Worm (Caenorhabditis elegans) whole organism, L1 larva: Measurements from ENCODE around the gene F59A7.14.
A peak's percentile ranks its signal among the peaks of the same experiment; 100 is the strongest.

ENCODE experiments used
- C34B4.2 ChIP-seq: sonication (generic microtip); optimal IDR thresholded peaks from 2 replicates; lab custom pipeline; 2017; ENCODE audit warnings: mild to moderate bottlenecking, missing genetic modification characterization, missing compliant biosample characterization
- F16B12.6 ChIP-seq: fragments of 150-350 bp; optimal IDR thresholded peaks from 2 replicates; lab custom pipeline; 2014; ENCODE audit warnings: missing biosample characterization, missing genetic modification characterization
- aha-1 ChIP-seq: fragments of 150-350 bp; optimal IDR thresholded peaks from 2 replicates; lab custom pipeline; 2014; ENCODE audit warnings: missing biosample characterization, missing genetic modification characterization
- alr-1 ChIP-seq: fragments of 200-800 bp; sonication (Bioruptor generic); optimal IDR thresholded peaks from 2 replicates; lab custom pipeline; 2018; ENCODE audit warnings: borderline replicate concordance, mild to moderate bottlenecking, missing genetic modification characterization, missing compliant biosample characterization
- aly-2 ChIP-seq: fragments of 150-350 bp; optimal IDR thresholded peaks from 2 replicates; lab custom pipeline; 2014; ENCODE audit warnings: missing biosample characterization, missing genetic modification characterization
- ceh-8 ChIP-seq: fragments of 200-800 bp; sonication (Bioruptor generic); optimal IDR thresholded peaks from 2 replicates; lab custom pipeline; 2018; ENCODE audit warnings: mild to moderate bottlenecking, missing genetic modification characterization, moderate library complexity, missing compliant biosample characterization
- ceh-88 ChIP-seq: fragments of 200-800 bp; sonication (Bioruptor generic); IDR thresholded peaks from 2 replicates; pipeline ENCODE4 v1.3.6; 2022; ENCODE audit warnings: missing genetic modification characterization, missing compliant biosample characterization
- efl-1 ChIP-seq, 4 experiments: fragments of 150-350 bp; optimal IDR thresholded peaks in 3 of 4; peaks in 1 of 4; 1 replicate in 1 of 4; 2 replicates in 3 of 4; lab custom pipeline; 2014; ENCODE audit warnings: missing biosample characterization in 2 of 4, missing genetic modification characterization in 2 of 4, missing genetic modification reagents in 2 of 4
- egl-13 ChIP-seq: sonication (generic microtip); optimal IDR thresholded peaks from 2 replicates; lab custom pipeline; 2016; ENCODE audit warnings: missing genotype, missing genetic modification reagents, missing genetic modification characterization, missing compliant biosample characterization
- egl-27 ChIP-seq, 2 experiments: fragments of 150-350 bp in 1 of 2; sonication (generic microtip); optimal IDR thresholded peaks; 3 replicates each; lab custom pipeline; 2017 to 2018; ENCODE audit warnings: missing biosample characterization in 2 of 2, missing genetic modification characterization in 2 of 2, missing genetic modification reagents in 2 of 2
- elt-3 ChIP-seq, 6 experiments: fragments of 150-350 bp in 1 of 6; sonication (generic microtip); optimal IDR thresholded peaks; 2 replicates each; lab custom pipeline; 2017 to 2018; ENCODE audit warnings: missing biosample characterization in 6 of 6, missing genetic modification characterization in 6 of 6, inconsistent platforms in 1 of 6
- fkh-8 ChIP-seq: sonication (generic microtip); optimal IDR thresholded peaks from 2 replicates; lab custom pipeline; 2016; ENCODE audit warnings: mild to moderate bottlenecking, missing genetic modification characterization, missing compliant biosample characterization
- grh-1 ChIP-seq: fragments of 200-800 bp; sonication (Bioruptor generic); IDR thresholded peaks from 2 replicates; pipeline ENCODE4 v1.3.6; 2022; ENCODE audit warnings: missing genetic modification reagents, missing genetic modification characterization, missing compliant biosample characterization
- hlh-17 ChIP-seq: fragments of 200-800 bp; sonication (Bioruptor generic); optimal IDR thresholded peaks from 2 replicates; lab custom pipeline; 2018; ENCODE audit warnings: missing genetic modification characterization, mild to moderate bottlenecking, missing compliant biosample characterization, moderate library complexity, borderline replicate concordance
- hpl-2 ChIP-seq: fragments of 150-350 bp; optimal IDR thresholded peaks from 2 replicates; lab custom pipeline; 2014; ENCODE audit warnings: missing biosample characterization, missing genetic modification reagents, missing genetic modification characterization
- irx-1 ChIP-seq: sonication (generic microtip); optimal IDR thresholded peaks from 2 replicates; lab custom pipeline; 2016; ENCODE audit warnings: missing genetic modification characterization, missing compliant biosample characterization
- lin-13 ChIP-seq: fragments of 150-350 bp; optimal IDR thresholded peaks from 2 replicates; lab custom pipeline; 2014; ENCODE audit warnings: missing biosample characterization, missing genetic modification reagents, missing genetic modification characterization
- lin-15B ChIP-seq: fragments of 150-350 bp; sonication (generic microtip); optimal IDR thresholded peaks from 3 replicates; lab custom pipeline; 2014; ENCODE audit warnings: missing biosample characterization, missing genetic modification characterization
- lin-35 ChIP-seq, 2 experiments: fragments of 150-350 bp; optimal IDR thresholded peaks; 2 replicates each; lab custom pipeline; 2014; ENCODE audit warnings: missing biosample characterization in 2 of 2, missing genetic modification characterization in 2 of 2, missing genetic modification reagents in 2 of 2
- lin-39 ChIP-seq: fragments of 150-350 bp; optimal IDR thresholded peaks from 2 replicates; lab custom pipeline; 2014; ENCODE audit warnings: missing biosample characterization, missing genetic modification reagents, missing genetic modification characterization
- lir-3 ChIP-seq: sonication (generic microtip); optimal IDR thresholded peaks from 2 replicates; lab custom pipeline; 2016; ENCODE audit warnings: mild to moderate bottlenecking, missing genetic modification characterization, moderate library complexity, missing compliant biosample characterization; ENCODE audit not compliant: poor library complexity
- lsy-2 ChIP-seq, 2 experiments: fragments of 150-350 bp; optimal IDR thresholded peaks; 2 replicates each; lab custom pipeline; 2014; ENCODE audit warnings: missing biosample characterization in 2 of 2, missing genetic modification characterization in 2 of 2
- mdl-1 ChIP-seq, 2 experiments: fragments of 150-350 bp; optimal IDR thresholded peaks; 2 replicates each; lab custom pipeline; 2014 to 2017; ENCODE audit warnings: missing biosample characterization in 2 of 2, missing genetic modification characterization in 2 of 2, inconsistent platforms in 1 of 2
- mef-2 ChIP-seq: fragments of 150-350 bp; optimal IDR thresholded peaks from 2 replicates; lab custom pipeline; 2014; ENCODE audit warnings: missing biosample characterization, missing genetic modification characterization
- nhr-19 ChIP-seq: fragments of 200-800 bp; sonication (Bioruptor generic); conservative IDR thresholded peaks from 2 replicates; pipeline ENCODE4 v1.3.6; 2022; ENCODE audit warnings: missing genetic modification characterization, missing compliant biosample characterization
- nhr-20 ChIP-seq: sonication (generic microtip); optimal IDR thresholded peaks from 2 replicates; lab custom pipeline; 2016; ENCODE audit warnings: mild to moderate bottlenecking, missing genetic modification characterization, missing compliant biosample characterization
- nhr-28 ChIP-seq: fragments of 150-350 bp; optimal IDR thresholded peaks from 2 replicates; lab custom pipeline; 2014; ENCODE audit warnings: missing biosample characterization, missing genetic modification characterization
- nhr-71 ChIP-seq: sonication (generic microtip); optimal IDR thresholded peaks from 2 replicates; lab custom pipeline; 2016; ENCODE audit warnings: mild to moderate bottlenecking, missing genetic modification characterization, moderate library complexity, missing compliant biosample characterization
- nhr-77 ChIP-seq: fragments of 150-350 bp; optimal IDR thresholded peaks from 2 replicates; lab custom pipeline; 2014; ENCODE audit warnings: missing biosample characterization, missing genetic modification characterization
- nhr-85 ChIP-seq: sonication (generic microtip); peaks from one replicate; lab custom pipeline; 2016; ENCODE audit warnings: missing genetic modification characterization, inconsistent platforms, missing compliant biosample characterization
- nhr-90 ChIP-seq: sonication (generic microtip); optimal IDR thresholded peaks from 2 replicates; lab custom pipeline; 2016; ENCODE audit warnings: mild to moderate bottlenecking, missing genetic modification characterization, missing compliant biosample characterization; ENCODE audit not compliant: poor library complexity
- pag-3 ChIP-seq: sonication (generic microtip); optimal IDR thresholded peaks from 2 replicates; lab custom pipeline; 2017; ENCODE audit warnings: missing genetic modification characterization, mild to moderate bottlenecking, missing compliant biosample characterization, antibody characterized with exemption, borderline replicate concordance; ENCODE audit not compliant: insufficient read depth
- pqm-1 ChIP-seq: sonication (generic microtip); optimal IDR thresholded peaks from 3 replicates; lab custom pipeline; 2017; ENCODE audit warnings: missing biosample characterization, missing genetic modification characterization
- rnt-1 ChIP-seq: sonication (generic microtip); optimal IDR thresholded peaks from 2 replicates; lab custom pipeline; 2016; ENCODE audit warnings: mild to moderate bottlenecking, missing genetic modification characterization, moderate library complexity, missing compliant biosample characterization
- skn-1 ChIP-seq: fragments of 150-350 bp; optimal IDR thresholded peaks from 2 replicates; lab custom pipeline; 2014; ENCODE audit warnings: missing biosample characterization, missing genetic modification characterization
- sox-4 ChIP-seq: sonication (generic microtip); optimal IDR thresholded peaks from 2 replicates; lab custom pipeline; 2016; ENCODE audit warnings: missing genetic modification characterization, missing compliant biosample characterization
- tbx-2 ChIP-seq: sonication (generic microtip); optimal IDR thresholded peaks from 2 replicates; lab custom pipeline; 2016; ENCODE audit warnings: missing genetic modification characterization, missing compliant biosample characterization
- unc-130 ChIP-seq: fragments of 150-350 bp; optimal IDR thresholded peaks from 2 replicates; lab custom pipeline; 2017; ENCODE audit warnings: missing biosample characterization, missing genetic modification characterization, inconsistent platforms
- unc-86 ChIP-seq: sonication (generic microtip); optimal IDR thresholded peaks from 2 replicates; lab custom pipeline; 2016; ENCODE audit warnings: missing genetic modification characterization, missing compliant biosample characterization
- unc-98 ChIP-seq: fragments of 200-800 bp; sonication (Bioruptor generic); IDR thresholded peaks from 2 replicates; pipeline ENCODE4 v1.3.6; 2022; ENCODE audit warnings: missing genetic modification characterization, missing compliant biosample characterization
- xbp-1 ChIP-seq: sonication (generic microtip); optimal IDR thresholded peaks from 2 replicates; lab custom pipeline; 2016; ENCODE audit warnings: missing genetic modification characterization, missing compliant biosample characterization
- zip-4 ChIP-seq: fragments of 200-800 bp; sonication (Bioruptor generic); optimal IDR thresholded peaks from 2 replicates; lab custom pipeline; 2018; ENCODE audit warnings: mild to moderate bottlenecking, missing genetic modification characterization, moderate library complexity, missing compliant biosample characterization

Gene F59A7.14

DNA sequence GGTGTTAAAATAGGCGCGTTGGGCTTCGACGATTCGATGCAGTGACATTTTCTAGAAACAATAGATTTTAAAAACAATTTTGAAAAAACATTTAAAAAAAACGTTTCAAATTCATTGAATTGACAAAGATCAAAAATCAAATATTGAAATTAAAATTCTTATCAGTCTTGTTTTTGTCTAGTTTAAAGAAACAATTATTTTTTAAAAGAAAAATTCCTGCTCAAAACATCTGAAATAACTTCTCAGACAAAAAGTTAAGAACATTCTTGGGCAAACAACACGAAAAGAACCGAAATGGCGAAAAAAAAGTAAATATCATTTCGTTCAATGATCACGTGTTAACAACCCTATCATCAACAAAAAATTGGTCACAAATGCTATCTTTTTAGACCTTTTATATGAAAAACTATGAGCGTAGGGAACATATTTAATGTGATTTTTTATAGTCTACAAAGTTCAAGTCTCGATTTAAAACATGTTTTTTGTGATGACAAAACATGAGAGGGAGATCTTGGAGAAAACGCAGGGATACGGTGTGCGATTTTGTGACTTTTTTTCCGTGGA lies 19.2 kb upstream of the F59A7.14 start, which contains the start of gene alh-5 (continued):
- TF ChIP-seq unc-98 (GFP tag; lab: Robert Waterston, UW): no peak
- no peak for TF ChIP-seq pqm-1 (tag; lab: Kevin White, UChicago)
- no peak for TF ChIP-seq nhr-71
- TF ChIP-seq ceh-8 (GFP tag; lab: Kevin White, UChicago): no peak
- TF ChIP-seq zip-4: no peak
- no peak for TF ChIP-seq fkh-8 (tag; lab: Kevin White, UChicago)
- TF ChIP-seq nhr-20: peak; percentile 51
- TF ChIP-seq aly-2 (tag; lab: Kevin White, UChicago): no peak
- TF ChIP-seq alr-1 (tag; lab: Kevin White, UChicago): no peak
- TF ChIP-seq C34B4.2 (tag; lab: Kevin White, UChicago): no peak
- peak in 1 of 2 experiments; percentile 22 for TF ChIP-seq lin-35 (GFP tag; optimal IDR thresholded peaks at IDR 0.05; lab: Kevin White, UChicago)
- no peak for TF ChIP-seq efl-1 (optimal IDR thresholded peaks at IDR 0.05; lab: Kevin White, UChicago)
- TF ChIP-seq efl-1 (GFP tag; optimal IDR thresholded peaks at IDR 0.05 in 1 of 2; lab: Kevin White, UChicago): no peak
- TF ChIP-seq unc-86 (tag; lab: Kevin White, UChicago): no peak
- TF ChIP-seq egl-13 (tag; lab: Kevin White, UChicago): no peak
- TF ChIP-seq skn-1: no peak
- no peak for TF ChIP-seq lir-3 (tag; lab: Kevin White, UChicago)
- TF ChIP-seq aha-1 (tag; lab: Kevin White, UChicago): no peak
- peak; percentile 40 for TF ChIP-seq nhr-90 (tag; lab: Kevin White, UChicago)
- no peak for TF ChIP-seq ceh-88
- no peak for TF ChIP-seq unc-130 (tag; lab: Kevin White, UChicago)
- no peak for TF ChIP-seq irx-1 (tag; lab: Kevin White, UChicago)
- TF ChIP-seq mdl-1 (tag; optimal IDR thresholded peaks at IDR 0.05; lab: Kevin White, UChicago): no peak
- TF ChIP-seq pag-3 (tag; lab: Kevin White, UChicago): no peak

DNA sequence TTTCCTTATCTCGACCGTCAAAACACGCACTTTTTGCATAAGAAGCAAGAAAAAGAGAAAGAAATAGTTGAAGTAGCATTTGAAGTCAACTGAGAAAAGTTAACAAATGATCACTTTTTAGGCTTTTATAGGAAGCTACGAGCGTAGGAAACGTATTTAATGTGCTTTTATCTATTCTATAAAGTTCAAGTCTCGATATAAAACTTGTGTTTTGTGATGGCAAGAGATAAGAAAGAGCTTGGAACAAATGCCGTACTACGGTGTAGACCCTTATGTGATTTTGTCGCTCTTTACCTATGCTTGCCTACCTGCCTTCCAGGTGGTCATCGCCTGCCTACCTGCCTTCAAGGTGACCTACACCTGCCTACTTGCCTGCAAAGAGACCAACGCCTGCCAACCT lies 14.6 kb upstream of the F59A7.14 start, which contains the start of gene clec-206:
TSS of gene clec-206 (minus strand) at position 101 of the 400 bp plus-strand sequence.
- TF ChIP-seq lin-35 (GFP tag; optimal IDR thresholded peaks at IDR 0.05; lab: Kevin White, UChicago) (no peak), sox-4 (no peak), aly-2 (tag; lab: Kevin White, UChicago) (no peak), mef-2 (tag; lab: Kevin White, UChicago) (no peak), egl-27 (tag; optimal IDR thresholded peaks at IDR 0.05; lab: Kevin White, UChicago) (no peak), alr-1 (tag; lab: Kevin White, UChicago) (no peak), lin-39 (no peak)
- TF ChIP-seq, all 84 proteins: peak for 0

DNA sequence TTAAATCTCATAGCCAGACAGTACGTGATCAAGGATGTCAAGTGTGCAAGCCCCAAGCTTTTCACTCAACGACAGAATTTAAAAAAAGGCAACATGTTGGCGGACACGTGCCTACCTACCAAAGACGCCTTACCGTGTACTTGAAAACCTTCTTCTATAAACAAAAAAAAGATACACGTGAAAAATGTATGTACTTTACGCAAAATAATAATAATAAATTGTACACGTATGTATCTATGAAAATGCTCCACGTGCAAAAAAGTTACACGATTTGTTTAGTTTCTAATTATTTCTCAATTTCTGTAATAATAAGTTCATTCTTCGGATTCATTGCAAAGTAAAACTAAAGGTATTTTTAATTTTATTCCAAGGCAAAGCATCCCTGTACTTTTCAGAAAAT lies 14.1 kb upstream of the F59A7.14 start, which contains the start of gene cysl-4:
TSS of gene cysl-4 (plus strand) at position 301 of the 400 bp plus-strand sequence.
- TF ChIP-seq lin-39 (no peak), unc-130 (tag; lab: Kevin White, UChicago) (no peak), pag-3 (tag; lab: Kevin White, UChicago) (no peak), nhr-28 (tag; lab: Kevin White, UChicago) (no peak), nhr-77 (no peak), mef-2 (tag; lab: Kevin White, UChicago) (no peak)

DNA sequence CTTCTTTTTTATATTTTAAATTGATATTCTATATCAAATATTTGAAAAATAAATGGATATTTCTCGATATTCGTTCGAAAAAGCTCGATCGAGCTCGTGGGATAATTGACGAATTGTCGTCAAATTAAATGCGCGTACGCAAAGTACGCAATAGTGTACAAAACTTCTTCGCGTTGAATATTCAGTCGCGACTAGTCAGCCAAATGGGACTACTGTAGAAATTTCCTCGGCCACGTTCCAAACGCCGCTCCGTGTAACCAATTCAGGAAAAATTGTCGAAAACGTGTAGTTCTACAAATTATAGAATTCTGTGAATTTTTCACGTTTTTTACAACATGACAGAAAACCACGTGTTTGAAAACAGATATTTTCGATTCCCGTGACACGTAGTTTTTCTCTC lies 10.4 kb upstream of the F59A7.14 start:
- no peak for TF ChIP-seq irx-1 (tag; lab: Kevin White, UChicago)
- TF ChIP-seq unc-98 (GFP tag; lab: Robert Waterston, UW): no peak
- TF ChIP-seq nhr-19 (GFP tag; lab: Robert Waterston, UW): peak; percentile 83
- TF ChIP-seq ceh-88: peak; percentile 59; the same call in 1 of the 2 replicates
- peak; percentile 75 for TF ChIP-seq hpl-2 (GFP tag; lab: Kevin White, UChicago)
- peak; percentile 13 for TF ChIP-seq xbp-1
- TF ChIP-seq rnt-1 (tag; lab: Kevin White, UChicago): peak; percentile 77
- peak; percentile 70 for TF ChIP-seq nhr-90 (tag; lab: Kevin White, UChicago)
- peak; percentile 94 for TF ChIP-seq nhr-85 (tag; lab: Kevin White, UChicago)
- TF ChIP-seq C34B4.2 (tag; lab: Kevin White, UChicago): no peak
- TF ChIP-seq grh-1 (GFP tag; lab: Robert Waterston, UW): peak; percentile 51
- peak; percentile 41 for TF ChIP-seq lin-13 (GFP tag; lab: Kevin White, UChicago)
- TF ChIP-seq hlh-17 (GFP tag; lab: Kevin White, UChicago): no peak
- peak in 1 of 6 experiments; percentile 16 for TF ChIP-seq elt-3 (tag; optimal IDR thresholded peaks at IDR 0.05; lab: Kevin White, UChicago)
- TF ChIP-seq mdl-1 (tag; optimal IDR thresholded peaks at IDR 0.05; lab: Kevin White, UChicago): peak in 1 of 2 experiments; percentile 14
- TF ChIP-seq egl-27 (tag; optimal IDR thresholded peaks at IDR 0.05; lab: Kevin White, UChicago): no peak
- peak; percentile 76 for TF ChIP-seq F16B12.6
- TF ChIP-seq fkh-8 (tag; lab: Kevin White, UChicago): peak; percentile 34
- TF ChIP-seq lin-15B (tag; lab: Kevin White, UChicago): peak; percentile 53
- TF ChIP-seq nhr-20: peak; percentile 56
- TF ChIP-seq tbx-2 (tag; lab: Kevin White, UChicago): peak; percentile 34
- TF ChIP-seq lsy-2 (tag; optimal IDR thresholded peaks at IDR 0.05; lab: Kevin White, UChicago): peak; percentile 82 to 97
- TF ChIP-seq nhr-77: peak; percentile 33
